Fruit fly (Drosophila melanogaster) whole organism, adult: Measurements from ENCODE around the gene RpLP0.

ENCODE experiments used
- CG11617 ChIP-seq: fragments of 200-800 bp; sonication (Bioruptor generic); optimal IDR thresholded peaks from 2 replicates; lab custom pipeline; 2017; ENCODE audit warnings: mild to moderate bottlenecking, missing biosample characterization, missing genetic modification reagents, missing genetic modification characterization
- CG12768 ChIP-seq: fragments of 200-800 bp; sonication (Bioruptor generic); optimal IDR thresholded peaks from 2 replicates; lab custom pipeline; 2017; ENCODE audit warnings: missing biosample characterization, missing genetic modification characterization, mild to moderate bottlenecking, moderate library complexity, missing genetic modification reagents
- CG14711 ChIP-seq: fragments of 200-800 bp; sonication (Bioruptor generic); optimal IDR thresholded peaks from 2 replicates; lab custom pipeline; 2018; ENCODE audit warnings: missing biosample characterization, mild to moderate bottlenecking, missing genetic modification characterization, moderate library complexity
- CG1620 ChIP-seq: fragments of 200-800 bp; sonication (Bioruptor generic); optimal IDR thresholded peaks from 2 replicates; lab custom pipeline; 2016; ENCODE audit warnings: missing biosample characterization, missing genetic modification characterization
- CG33017 ChIP-seq: fragments of 200-800 bp; sonication (Bioruptor generic); optimal IDR thresholded peaks from 2 replicates; lab custom pipeline; 2018; ENCODE audit warnings: missing biosample characterization, mild to moderate bottlenecking, missing genetic modification characterization, moderate library complexity
- CG5204 ChIP-seq: fragments of 200-800 bp; sonication (Bioruptor generic); optimal IDR thresholded peaks from 2 replicates; lab custom pipeline; 2016; ENCODE audit warnings: missing biosample characterization, missing genetic modification characterization
- CG7045 ChIP-seq: fragments of 200-800 bp; sonication (Bioruptor generic); optimal IDR thresholded peaks from 2 replicates; lab custom pipeline; 2017; ENCODE audit warnings: missing biosample characterization, mild to moderate bottlenecking, missing genetic modification characterization
- CG7101 ChIP-seq: fragments of 200-800 bp; sonication (Bioruptor generic); optimal IDR thresholded peaks from 2 replicates; lab custom pipeline; 2018; ENCODE audit warnings: missing biosample characterization, mild to moderate bottlenecking, missing genetic modification characterization, moderate library complexity
- Clk ChIP-seq: fragments of 200-800 bp; sonication (Bioruptor generic); optimal IDR thresholded peaks from 2 replicates; lab custom pipeline; 2017; ENCODE audit warnings: missing biosample characterization, missing genetic modification characterization
- Crg-1 ChIP-seq: fragments of 200-800 bp; sonication (Bioruptor generic); optimal IDR thresholded peaks from 2 replicates; lab custom pipeline; 2016; ENCODE audit warnings: missing biosample characterization, missing genetic modification characterization
- Hr96 ChIP-seq: fragments of 200-800 bp; sonication (Bioruptor generic); optimal IDR thresholded peaks from 2 replicates; lab custom pipeline; 2016; ENCODE audit warnings: missing biosample characterization, missing genetic modification characterization
- Mnt ChIP-seq: fragments of 200-800 bp; sonication (Bioruptor generic); optimal IDR thresholded peaks from 2 replicates; lab custom pipeline; 2016; ENCODE audit warnings: missing biosample characterization, mild to moderate bottlenecking, missing genetic modification characterization
- bab1 ChIP-seq: fragments of 200-800 bp; sonication (Bioruptor generic); optimal IDR thresholded peaks from 3 replicates; lab custom pipeline; 2019; ENCODE audit warnings: missing biosample characterization, mild to moderate bottlenecking, missing genetic modification characterization, moderate library complexity
- cic ChIP-seq: fragments of 200-800 bp; sonication (Bioruptor generic); optimal IDR thresholded peaks from 2 replicates; lab custom pipeline; 2017; ENCODE audit warnings: missing biosample characterization, mild to moderate bottlenecking, missing genetic modification characterization, moderate library complexity
- cnc ChIP-seq, 2 experiments: fragments of >200 bp; optimal IDR thresholded peaks; 2 replicates each; lab custom pipeline; 2017
- kay ChIP-seq: fragments of 200-800 bp; sonication (Bioruptor generic); peaks from one replicate; lab custom pipeline; 2016; ENCODE audit warnings: missing biosample characterization, missing genetic modification characterization, borderline replicate concordance
- ovo ChIP-seq: fragments of 200-800 bp; sonication (Bioruptor generic); optimal IDR thresholded peaks from 2 replicates; lab custom pipeline; 2016; ENCODE audit warnings: missing biosample characterization, missing genetic modification characterization
- pad ChIP-seq: fragments of 200-800 bp; sonication (Bioruptor generic); optimal IDR thresholded peaks from 3 replicates; lab custom pipeline; 2017; ENCODE audit warnings: missing biosample characterization, missing genetic modification characterization, mild to moderate bottlenecking, moderate library complexity, missing genetic modification reagents
- tj ChIP-seq: fragments of 200-800 bp; sonication (Bioruptor generic); optimal IDR thresholded peaks from 3 replicates; lab custom pipeline; 2017; ENCODE audit warnings: missing biosample characterization, mild to moderate bottlenecking, missing genetic modification characterization, moderate library complexity
- toe ChIP-seq: fragments of 200-800 bp; sonication (Bioruptor generic); optimal IDR thresholded peaks from 2 replicates; lab custom pipeline; 2016; ENCODE audit warnings: missing biosample characterization, missing genetic modification characterization

RpLP0 gene

dm6 chr3L:22075706-22076398 is at the start of gene RpLP0, which contains the start of gene CG7130:
Gene RpLP0 (plus strand): TSS chr3L:22075867.
Gene CG7130 (minus strand): TSS chr3L:22075756.
- TF ChIP-seq tj (GFP tag; lab: Kevin White, UChicago) (peak; percentile 75), CG7045 (peak; percentile 93), kay (no peak), CG1620 (GFP tag; lab: Kevin White, UChicago) (peak; percentile 90), CG5204 (GFP tag; lab: Kevin White, UChicago) (peak; percentile 84), Crg-1 (GFP tag; lab: Kevin White, UChicago) (peak; percentile 93), Clk (GFP tag; lab: Kevin White, UChicago) (peak; percentile 73), Hr96 (GFP tag; lab: Kevin White, UChicago) (peak; percentile 92), cic (GFP tag; lab: Kevin White, UChicago) (peak; percentile 59), CG7101 (tag; lab: Kevin White, UChicago) (peak; percentile 91), CG14711 (tag; lab: Kevin White, UChicago) (peak; percentile 74), cnc (optimal IDR thresholded peaks at IDR 0.05; lab: Kevin White, UChicago) (no peak), CG12768 (GFP tag; lab: Kevin White, UChicago) (peak; percentile 87), toe (peak; percentile 88), bab1 (GFP tag; lab: Kevin White, UChicago) (peak; percentile 87), ovo (GFP tag; lab: Kevin White, UChicago) (peak; percentile 89), CG11617 (GFP tag; lab: Kevin White, UChicago) (peak; percentile 92), Mnt (GFP tag; lab: Kevin White, UChicago) (peak; percentile 92), CG33017 (tag; lab: Kevin White, UChicago) (peak; percentile 76), pad (GFP tag; lab: Kevin White, UChicago) (peak; percentile 81)

dm6 chr3L:22028225-22028624 is 47.4 kb upstream of the RpLP0 start, which contains the start of gene CG7140:
Gene CG7140 (minus strand): TSS chr3L:22028325.
- TF ChIP-seq toe (no peak), Crg-1 (GFP tag; lab: Kevin White, UChicago) (no peak)

dm6 chr3L:22029670-22030069 is 46.0 kb upstream of the RpLP0 start, which contains the start of gene CG43392:
Gene CG43392 (minus strand): TSS chr3L:22029770.
- TF ChIP-seq CG1620 (GFP tag; lab: Kevin White, UChicago): no peak
- no peak for TF ChIP-seq pad (GFP tag; lab: Kevin White, UChicago)
- no peak for TF ChIP-seq toe
- no peak for TF ChIP-seq CG14711 (tag; lab: Kevin White, UChicago)
- TF ChIP-seq bab1 (GFP tag; lab: Kevin White, UChicago): no peak
- TF ChIP-seq kay: no peak
- no peak for TF ChIP-seq CG11617 (GFP tag; lab: Kevin White, UChicago)

- TF ChIP-seq CG33017 (tag; lab: Kevin White, UChicago) (no peak), cnc (optimal IDR thresholded peaks at IDR 0.05; lab: Kevin White, UChicago) (no peak)
Observed at dm6 chr3L:22034717-22035116, 41.0 kb upstream of the RpLP0 start, which contains the start of gene Oct-TyrR. Gene Oct-TyrR (plus strand): TSS chr3L:22035003.

- no peak for TF ChIP-seq tj (GFP tag; lab: Kevin White, UChicago)
- TF ChIP-seq CG14711 (tag; lab: Kevin White, UChicago): no peak
- TF ChIP-seq CG1620 (GFP tag; lab: Kevin White, UChicago): no peak
- no peak for TF ChIP-seq kay
- no peak for TF ChIP-seq Clk (GFP tag; lab: Kevin White, UChicago)
- no peak for TF ChIP-seq CG11617 (GFP tag; lab: Kevin White, UChicago)
- TF ChIP-seq CG5204 (GFP tag; lab: Kevin White, UChicago): no peak
- no peak for TF ChIP-seq ovo (GFP tag; lab: Kevin White, UChicago)
- no peak for TF ChIP-seq Hr96 (GFP tag; lab: Kevin White, UChicago)
- TF ChIP-seq CG33017 (tag; lab: Kevin White, UChicago): no peak
- no peak for TF ChIP-seq CG7101 (tag; lab: Kevin White, UChicago)
- no peak for TF ChIP-seq toe
Observed at dm6 chr3L:22051152-22051551, 24.5 kb upstream of the RpLP0 start.

dm6 chr3L:22053343-22053742 is 22.3 kb upstream of the RpLP0 start:
- no peak for TF ChIP-seq ovo (GFP tag; lab: Kevin White, UChicago)
- TF ChIP-seq CG1620 (GFP tag; lab: Kevin White, UChicago): no peak
- TF ChIP-seq cnc (optimal IDR thresholded peaks at IDR 0.05; lab: Kevin White, UChicago): no peak
- no peak for TF ChIP-seq toe
- TF ChIP-seq Crg-1 (GFP tag; lab: Kevin White, UChicago): peak; percentile 43
- TF ChIP-seq Hr96 (GFP tag; lab: Kevin White, UChicago): peak; percentile 17
- TF ChIP-seq CG7045: peak; percentile 55
- TF ChIP-seq CG12768 (GFP tag; lab: Kevin White, UChicago): no peak
- TF ChIP-seq Clk (GFP tag; lab: Kevin White, UChicago): no peak
- TF ChIP-seq cic (GFP tag; lab: Kevin White, UChicago): peak; percentile 53
- TF ChIP-seq bab1 (GFP tag; lab: Kevin White, UChicago): no peak
- TF ChIP-seq CG33017 (tag; lab: Kevin White, UChicago): peak; percentile 25
- TF ChIP-seq CG7101 (tag; lab: Kevin White, UChicago): peak; percentile 8
- peak; percentile 69 for TF ChIP-seq kay
- peak; percentile 21 for TF ChIP-seq CG11617 (GFP tag; lab: Kevin White, UChicago)
- no peak for TF ChIP-seq CG5204 (GFP tag; lab: Kevin White, UChicago)
- no peak for TF ChIP-seq pad (GFP tag; lab: Kevin White, UChicago)
- no peak for TF ChIP-seq tj (GFP tag; lab: Kevin White, UChicago)
